Worm (Caenorhabditis elegans): ENCODE measurements around the gene C17F4.11.

- TF ChIP-seq him-1 (tag; optimal IDR thresholded peaks at IDR 0.05) (no peak), dao-5 (tag; optimal IDR thresholded peaks at IDR 0.05) (no peak)
Observed at ce11 chrII:3208679-3209078, 28.6 kb upstream of the C17F4.11 start, which contains the start of gene sdz-35.

Measured in whole organism, L4/young adult.